Fruit fly (Drosophila melanogaster): ENCODE data around the gene Unc-76.

Unc-76 gene

DNA sequence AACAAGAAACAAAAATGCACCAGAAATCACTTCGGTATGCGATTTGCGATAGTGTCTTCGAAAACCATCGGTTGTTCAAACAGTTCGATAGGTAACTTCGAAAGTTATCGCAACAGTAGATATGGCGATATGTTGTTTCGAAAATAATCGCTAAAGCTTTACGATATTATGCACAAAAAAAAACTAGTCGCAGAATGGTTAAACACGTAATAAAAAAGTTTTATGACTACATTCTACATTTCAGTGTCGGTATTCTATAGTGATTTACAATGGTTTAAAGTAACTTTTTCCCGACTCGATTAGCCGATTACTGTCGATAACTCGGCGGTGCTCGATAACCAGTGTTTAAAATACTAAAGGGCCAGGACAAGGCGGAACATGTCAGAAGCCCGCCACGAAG lies 15.3 kb upstream of the Unc-76 start, which contains the start of gene CG4281 (continued):
- TF ChIP-seq CG2120 (GFP tag; optimal IDR thresholded peaks at IDR 0.05) (peak; percentile 33), dmrt99B (tag; optimal IDR thresholded peaks at IDR 0.05) (no peak), pb (GFP tag; optimal IDR thresholded peaks at IDR 0.05) (no peak), mld (GFP tag; IDR thresholded peaks at IDR 0.05; ENCODE audit: partially characterized antibody) (peak; percentile 77), CG11398 (GFP tag; optimal IDR thresholded peaks at IDR 0.05) (no peak), Asciz (GFP tag; optimal IDR thresholded peaks at IDR 0.05) (no peak), sc (optimal IDR thresholded peaks at IDR 0.05) (no peak), sc (GFP tag; optimal IDR thresholded peaks at IDR 0.05) (no peak), hbn (GFP tag; IDR thresholded peaks at IDR 0.05; ENCODE audit: partially characterized antibody) (peak; percentile 95), CG14860 (GFP tag; IDR thresholded peaks at IDR 0.05; ENCODE audit: partially characterized antibody) (peak; percentile 96), Vsx1 (GFP tag; optimal IDR thresholded peaks at IDR 0.05) (no peak), wdn (GFP tag; IDR thresholded peaks at IDR 0.05) (no peak), CG34376 (GFP tag; optimal IDR thresholded peaks at IDR 0.05) (peak; percentile 7), CG16813 (GFP tag; IDR thresholded peaks at IDR 0.05; ENCODE audit: partially characterized antibody) (peak; percentile 88), chm (GFP tag; IDR thresholded peaks at IDR 0.05) (no peak), CG13424 (tag; optimal IDR thresholded peaks at IDR 0.05) (no peak), Nf-YB (GFP tag; optimal IDR thresholded peaks at IDR 0.05) (no peak), da (GFP tag; optimal IDR thresholded peaks at IDR 0.05) (no peak), CG15601 (tag; optimal IDR thresholded peaks at IDR 0.05) (no peak), Taf1 (GFP tag; IDR thresholded peaks at IDR 0.05) (no peak), ewg (GFP tag; optimal IDR thresholded peaks at IDR 0.05) (no peak), gsb-n (tag; optimal IDR thresholded peaks at IDR 0.05) (no peak), CG7271 (tag; optimal IDR thresholded peaks at IDR 0.05) (no peak), gsb (GFP tag; IDR thresholded peaks at IDR 0.05) (no peak), Aef1 (GFP tag; IDR thresholded peaks at IDR 0.05) (no peak), dati (GFP tag; IDR thresholded peaks at IDR 0.05) (no peak), vnd (GFP tag; IDR thresholded peaks at IDR 0.05; ENCODE audit: partially characterized antibody) (peak; percentile 91), row (GFP tag; IDR thresholded peaks at IDR 0.05) (peak; percentile 64), CG12391 (tag; optimal IDR thresholded peaks at IDR 0.05) (peak; percentile 33), CG14050 (GFP tag; IDR thresholded peaks at IDR 0.05) (no peak), usp (GFP tag; optimal IDR thresholded peaks at IDR 0.05) (no peak), Sox102F (GFP tag; optimal IDR thresholded peaks at IDR 0.05) (no peak), ERR (GFP tag; optimal IDR thresholded peaks at IDR 0.05) (no peak), CG13894 (tag; optimal IDR thresholded peaks at IDR 0.05) (peak; percentile 2), HLH3B (GFP tag; IDR thresholded peaks at IDR 0.05) (no peak), CG3065 (GFP tag; optimal IDR thresholded peaks at IDR 0.05) (no peak), CG17361 (GFP tag; IDR thresholded peaks at IDR 0.05) (0 out of 3 replicates have a peak, but pooled peaks have one; percentile 18), gt (GFP tag; IDR thresholded peaks at IDR 0.05) (no peak), CG42726 (GFP tag; IDR thresholded peaks at IDR 0.05; ENCODE audit: partially characterized antibody) (peak; percentile 61; the same call in 1 of the 2 replicates), CG3163 (GFP tag; optimal IDR thresholded peaks at IDR 0.05) (no peak), Dfd (GFP tag; optimal IDR thresholded peaks at IDR 0.05) (no peak), Hr78 (GFP tag; optimal IDR thresholded peaks at IDR 0.05) (no peak), CG4360 (GFP tag; IDR thresholded peaks at IDR 0.05) (no peak), Ptx1 (GFP tag; IDR thresholded peaks at IDR 0.05) (no peak), D19B (GFP tag; optimal IDR thresholded peaks at IDR 0.05) (no peak), wor (GFP tag; IDR thresholded peaks at IDR 0.05) (no peak), CG7745 (tag; optimal IDR thresholded peaks at IDR 0.05) (no peak), Atf-2 (GFP tag; optimal IDR thresholded peaks at IDR 0.05) (no peak), ara (GFP tag; IDR thresholded peaks at IDR 0.05) (no peak), CG4820 (GFP tag; optimal IDR thresholded peaks at IDR 0.05) (no peak), E2f2 (GFP tag; IDR thresholded peaks at IDR 0.05) (peak; percentile 82), CG3847 (GFP tag; IDR thresholded peaks at IDR 0.05) (no peak)
